Fruit fly (Drosophila melanogaster): ENCODE data around the gene PIG-H.

PIG-H gene

DNA sequence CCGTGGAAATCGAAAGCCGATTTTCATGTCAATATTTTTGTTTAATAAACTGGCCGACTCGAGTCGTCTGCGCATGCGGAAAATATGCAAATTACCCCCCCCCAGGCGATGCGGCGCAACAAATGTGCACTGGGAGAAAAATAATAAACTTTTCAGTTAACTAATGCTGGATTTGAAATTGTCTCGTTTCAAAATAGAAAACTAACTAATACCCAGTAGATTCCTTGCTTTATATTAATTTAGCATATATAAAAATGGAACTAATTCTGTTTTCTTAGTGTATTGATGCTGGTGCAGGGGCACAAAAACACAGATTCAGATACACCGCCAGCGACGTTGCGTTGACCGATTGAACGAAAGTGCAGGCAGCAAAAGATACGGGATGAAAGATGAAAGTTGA is 38.3 kb downstream of the PIG-H start (continued):
- TF ChIP-seq dysf (GFP tag; IDR thresholded peaks at IDR 0.05) (no peak; the same call in 2 of the 3 replicates), seq (GFP tag; IDR thresholded peaks at IDR 0.05) (no peak), CG4820 (GFP tag; optimal IDR thresholded peaks at IDR 0.05) (no peak), CG11695 (GFP tag; IDR thresholded peaks at IDR 0.05) (no peak), CG16815 (GFP tag; optimal IDR thresholded peaks at IDR 0.05) (no peak), CG12942 (GFP tag; optimal IDR thresholded peaks at IDR 0.05) (no peak), CG3407 (GFP tag; optimal IDR thresholded peaks at IDR 0.05) (no peak), ac (GFP tag; optimal IDR thresholded peaks at IDR 0.05) (no peak), Gsc (GFP tag; IDR thresholded peaks at IDR 0.05) (no peak), CG3838 (GFP tag; optimal IDR thresholded peaks at IDR 0.05) (no peak), MTF-1 (GFP tag; optimal IDR thresholded peaks at IDR 0.05; ENCODE audit: borderline replicate concordance) (no peak), Aef1 (GFP tag; IDR thresholded peaks at IDR 0.05) (no peak), tin (GFP tag; optimal IDR thresholded peaks at IDR 0.05) (peak; percentile 15), Stat92E (GFP tag; optimal IDR thresholded peaks at IDR 0.05) (no peak), CG1233 (GFP tag; optimal IDR thresholded peaks at IDR 0.05) (no peak), CG17912 (GFP tag; optimal IDR thresholded peaks at IDR 0.05) (no peak), CG30403 (GFP tag; optimal IDR thresholded peaks at IDR 0.05) (no peak), fd64A (GFP tag; optimal IDR thresholded peaks at IDR 0.05) (no peak), ind (GFP tag; optimal IDR thresholded peaks at IDR 0.05) (peak; percentile 6), row (GFP tag; IDR thresholded peaks at IDR 0.05) (0 out of 3 replicates have a peak, but pooled peaks have one; percentile 11), rib (GFP tag; IDR thresholded peaks at IDR 0.05) (no peak), Doc3 (GFP tag; IDR thresholded peaks at IDR 0.05; ENCODE audit: partially characterized antibody) (no peak), CG7372 (GFP tag; IDR thresholded peaks at IDR 0.05) (no peak), Lpt (GFP tag; optimal IDR thresholded peaks at IDR 0.05) (no peak), zfh1 (GFP tag; IDR thresholded peaks at IDR 0.05) (no peak; the same call in 2 of the 3 replicates), CG14014 (GFP tag; IDR thresholded peaks at IDR 0.05) (no peak), sens-2 (GFP tag; IDR thresholded peaks at IDR 0.05) (no peak), CG5180 (GFP tag; optimal IDR thresholded peaks at IDR 0.05) (no peak), Dbx (GFP tag; IDR thresholded peaks at IDR 0.05) (no peak), sug (tag; optimal IDR thresholded peaks at IDR 0.05) (no peak), Dip3 (GFP tag; optimal IDR thresholded peaks at IDR 0.05) (no peak), fru (optimal IDR thresholded peaks at IDR 0.05) (no peak), Hey (tag; optimal IDR thresholded peaks at IDR 0.05) (no peak), CG16779 (GFP tag; IDR thresholded peaks at IDR 0.05) (no peak), cas (GFP tag; IDR thresholded peaks at IDR 0.05) (no peak), Hsf (GFP tag; optimal IDR thresholded peaks at IDR 0.05) (no peak), onecut (GFP tag; IDR thresholded peaks at IDR 0.05) (no peak), ase (GFP tag; IDR thresholded peaks at IDR 0.05) (no peak), CG33557 (GFP tag; optimal IDR thresholded peaks at IDR 0.05) (no peak), D (optimal IDR thresholded peaks at IDR 0.05) (no peak), D (GFP tag; optimal IDR thresholded peaks at IDR 0.05) (peak; percentile 2), her (GFP tag; optimal IDR thresholded peaks at IDR 0.05) (no peak), sr (GFP tag; IDR thresholded peaks at IDR 0.05) (no peak), eve (GFP tag; optimal IDR thresholded peaks at IDR 0.05) (no peak), Bgb (GFP tag; IDR thresholded peaks at IDR 0.05; ENCODE audit: partially characterized antibody) (no peak), phol (tag; optimal IDR thresholded peaks at IDR 0.05) (peak; percentile 46), CG17802 (tag; optimal IDR thresholded peaks at IDR 0.05) (no peak), Spps (tag; optimal IDR thresholded peaks at IDR 0.05) (no peak), fd3F (GFP tag; optimal IDR thresholded peaks at IDR 0.05) (no peak), CG8281 (tag; optimal IDR thresholded peaks at IDR 0.05) (no peak), CG17829 (tag; optimal IDR thresholded peaks at IDR 0.05) (peak; percentile 20), zen (tag; optimal IDR thresholded peaks at IDR 0.05) (peak; percentile 8), tna (GFP tag; IDR thresholded peaks at IDR 0.05; ENCODE audit: partially characterized antibody) (no peak)

All from whole organism, embryonic.